Fruit fly (Drosophila melanogaster) whole organism, prepupa: ENCODE data around the gene CG9673.

Experiments used
- CG11762 ChIP-seq: fragments of 200-800 bp; sonication (Bioruptor generic); optimal IDR thresholded peaks from 3 replicates; lab custom pipeline; 2016; ENCODE audit warnings: missing biosample characterization, missing genetic modification characterization; ENCODE audit not compliant: insufficient read depth
- CG15336 ChIP-seq: fragments of 200-800 bp; sonication (Bioruptor generic); IDR thresholded peaks from 2 replicates; pipeline ENCODE4 v1.3.6; 2022; ENCODE audit warnings: missing biosample characterization, missing genetic modification characterization
- CG3032 ChIP-seq: fragments of 200-800 bp; optimal IDR thresholded peaks from 2 replicates; lab custom pipeline; 2019; ENCODE audit warnings: missing biosample characterization, mild to moderate bottlenecking, missing genetic modification characterization, moderate library complexity
- CG32006 ChIP-seq: fragments of 200-800 bp; sonication (Bioruptor generic); optimal IDR thresholded peaks from 3 replicates; lab custom pipeline; 2017; ENCODE audit warnings: missing biosample characterization, mild to moderate bottlenecking, missing genetic modification characterization
- CG3919 ChIP-seq: fragments of 200-800 bp; sonication (Bioruptor generic); optimal IDR thresholded peaks from 3 replicates; lab custom pipeline; 2016; ENCODE audit warnings: missing biosample characterization, missing genetic modification characterization
- CG6163 ChIP-seq: fragments of 200-800 bp; sonication (Bioruptor generic); IDR thresholded peaks from 3 replicates; pipeline ENCODE4 v1.3.6; 2022; ENCODE audit warnings: missing biosample characterization, missing genetic modification characterization
- CG6276 ChIP-seq: fragments of 200-800 bp; sonication (Bioruptor generic); optimal IDR thresholded peaks from 2 replicates; lab custom pipeline; 2017; ENCODE audit warnings: missing biosample characterization, mild to moderate bottlenecking, missing genetic modification characterization
- CG6854 ChIP-seq: fragments of 200-800 bp; sonication (Bioruptor generic); optimal IDR thresholded peaks from 2 replicates; lab custom pipeline; 2017; ENCODE audit warnings: missing biosample characterization, mild to moderate bottlenecking, missing genetic modification characterization
- CG7368 ChIP-seq: fragments of 200-800 bp; sonication (Bioruptor generic); optimal IDR thresholded peaks from 3 replicates; lab custom pipeline; 2016; ENCODE audit warnings: missing biosample characterization, missing genetic modification characterization
- CG8119 ChIP-seq: fragments of 200-800 bp; sonication (Bioruptor generic); IDR thresholded peaks from 3 replicates; pipeline ENCODE4 v1.3.6; 2022; ENCODE audit warnings: missing biosample characterization, missing genetic modification characterization
- CG8319 ChIP-seq: fragments of 200-800 bp; sonication (Bioruptor generic); optimal IDR thresholded peaks from 3 replicates; lab custom pipeline; 2016; ENCODE audit warnings: missing biosample characterization, missing genetic modification characterization
- Eip75B ChIP-seq: fragments of 200-800 bp; sonication (Bioruptor generic); optimal IDR thresholded peaks from 3 replicates; lab custom pipeline; 2016; ENCODE audit warnings: missing biosample characterization, missing genetic modification characterization
- Eip78C ChIP-seq: fragments of 200-800 bp; sonication (Bioruptor generic); peaks from one replicate; lab custom pipeline; 2016; ENCODE audit warnings: missing biosample characterization, missing genetic modification characterization
- Ets21C ChIP-seq: fragments of 200-800 bp; sonication (Bioruptor generic); optimal IDR thresholded peaks from 3 replicates; lab custom pipeline; 2016; ENCODE audit warnings: missing biosample characterization, missing genetic modification characterization
- Ets96B ChIP-seq: fragments of 200-800 bp; optimal IDR thresholded peaks from 2 replicates; lab custom pipeline; 2019; ENCODE audit warnings: missing biosample characterization, mild to moderate bottlenecking, missing genetic modification characterization, moderate library complexity
- Gug ChIP-seq: fragments of 200-800 bp; sonication (Bioruptor generic); IDR thresholded peaks from 2 replicates; pipeline ENCODE4 v1.3.6; 2022; ENCODE audit warnings: missing biosample characterization, missing genetic modification characterization
- Hr38 ChIP-seq: sonication (Bioruptor generic); optimal IDR thresholded peaks from 2 replicates; lab custom pipeline; 2016; ENCODE audit warnings: missing biosample characterization, missing genetic modification characterization
- Hr4 ChIP-seq: fragments of 200-800 bp; sonication (Bioruptor generic); optimal IDR thresholded peaks from 3 replicates; lab custom pipeline; 2016; ENCODE audit warnings: missing biosample characterization, missing genetic modification characterization
- Lpt ChIP-seq: fragments of 200-800 bp; sonication (Bioruptor generic); optimal IDR thresholded peaks from 3 replicates; lab custom pipeline; 2016; ENCODE audit warnings: missing biosample characterization, missing genetic modification characterization
- Met ChIP-seq: fragments of 200-800 bp; sonication (Bioruptor generic); optimal IDR thresholded peaks from 3 replicates; lab custom pipeline; 2016; ENCODE audit warnings: missing biosample characterization, missing genetic modification characterization
- OdsH ChIP-seq: fragments of 200-800 bp; sonication (Bioruptor generic); optimal IDR thresholded peaks from 3 replicates; lab custom pipeline; 2016; ENCODE audit warnings: missing biosample characterization, missing genetic modification characterization
- Sox102F ChIP-seq: fragments of 200-800 bp; sonication (Bioruptor generic); optimal IDR thresholded peaks from 2 replicates; lab custom pipeline; 2016; ENCODE audit warnings: missing biosample characterization, mild to moderate bottlenecking, missing genetic modification characterization
- Sox14 ChIP-seq: fragments of 200-800 bp; sonication (Bioruptor generic); optimal IDR thresholded peaks from 3 replicates; lab custom pipeline; 2016; ENCODE audit warnings: missing biosample characterization, missing genetic modification characterization
- Sox15 ChIP-seq: fragments of 200-800 bp; sonication (Bioruptor generic); optimal IDR thresholded peaks from 3 replicates; lab custom pipeline; 2016; ENCODE audit warnings: missing biosample characterization, missing genetic modification characterization
- achi ChIP-seq: fragments of 200-800 bp; sonication (Bioruptor generic); optimal IDR thresholded peaks from 3 replicates; lab custom pipeline; 2016; ENCODE audit warnings: missing biosample characterization, missing genetic modification characterization
- dac ChIP-seq: fragments of 200-800 bp; sonication (Bioruptor generic); optimal IDR thresholded peaks from 2 replicates; lab custom pipeline; 2017; ENCODE audit warnings: missing biosample characterization, mild to moderate bottlenecking, missing genetic modification characterization
- dsx ChIP-seq: fragments of 200-800 bp; optimal IDR thresholded peaks from 3 replicates; lab custom pipeline; 2019; ENCODE audit warnings: missing biosample characterization, mild to moderate bottlenecking, missing genetic modification characterization, moderate library complexity; ENCODE audit not compliant: poor library complexity, severe bottlenecking
- eg ChIP-seq: fragments of 200-800 bp; sonication (Bioruptor generic); IDR thresholded peaks from 3 replicates; pipeline ENCODE4 v1.3.6; 2022; ENCODE audit warnings: missing biosample characterization, missing genetic modification characterization
- esn ChIP-seq: fragments of 200-800 bp; sonication (Bioruptor generic); optimal IDR thresholded peaks from 2 replicates; lab custom pipeline; 2016; ENCODE audit warnings: missing biosample characterization, mild to moderate bottlenecking, missing genetic modification characterization, moderate library complexity
- fkh ChIP-seq: fragments of 200-800 bp; sonication (Bioruptor generic); optimal IDR thresholded peaks from 3 replicates; lab custom pipeline; 2017; ENCODE audit warnings: missing biosample characterization, mild to moderate bottlenecking, missing genetic modification characterization, moderate library complexity
- net ChIP-seq: fragments of 200-800 bp; sonication (Bioruptor generic); optimal IDR thresholded peaks from 3 replicates; lab custom pipeline; 2016; ENCODE audit warnings: missing biosample characterization, missing genetic modification characterization
- salr ChIP-seq, 2 experiments: fragments of 200-800 bp; sonication (Bioruptor generic); optimal IDR thresholded peaks; 3 replicates each; lab custom pipeline; 2016 to 2018; ENCODE audit warnings: missing biosample characterization in 2 of 2, missing genetic modification characterization in 2 of 2, mild to moderate bottlenecking in 1 of 2
- ss ChIP-seq, 2 experiments: fragments of 200-800 bp; sonication (Bioruptor generic); optimal IDR thresholded peaks; 2 replicates in 1 of 2; 3 replicates in 1 of 2; lab custom pipeline; 2017 to 2018; ENCODE audit warnings: mild to moderate bottlenecking in 2 of 2, missing biosample characterization in 2 of 2, missing genetic modification characterization in 2 of 2, moderate library complexity in 1 of 2
- svp ChIP-seq: fragments of 200-800 bp; sonication (Bioruptor generic); peaks from one replicate; lab custom pipeline; 2016; ENCODE audit warnings: missing biosample characterization, missing genetic modification characterization
- topi ChIP-seq: fragments of 200-800 bp; sonication (Bioruptor generic); optimal IDR thresholded peaks from 3 replicates; lab custom pipeline; 2016; ENCODE audit warnings: missing biosample characterization, missing genetic modification characterization
- vri ChIP-seq: fragments of 200-800 bp; sonication (Bioruptor generic); optimal IDR thresholded peaks from 3 replicates; lab custom pipeline; 2016; ENCODE audit warnings: missing biosample characterization, mild to moderate bottlenecking, missing genetic modification characterization

Gene CG9673

dm6 chrX:16690499-16690898 is 13.2 kb downstream of the CG9673 start (continued):
- TF ChIP-seq fkh (no peak), dsx (no peak), Sox15 (GFP tag; lab: Kevin White, UChicago) (no peak), Ets21C (GFP tag; lab: Kevin White, UChicago) (no peak), ss (GFP tag; optimal IDR thresholded peaks at IDR 0.05; lab: Kevin White, UChicago) (no peak), vri (GFP tag; lab: Kevin White, UChicago) (no peak), CG3032 (no peak), net (GFP tag; lab: Kevin White, UChicago) (no peak), Eip78C (GFP tag; lab: Kevin White, UChicago) (peak; percentile 72), OdsH (GFP tag; lab: Kevin White, UChicago) (peak; percentile 15), Hr38 (GFP tag; lab: Kevin White, UChicago) (no peak), CG6276 (no peak), dac (no peak), CG15336 (GFP tag; lab: Robert Waterston, UW) (peak; percentile 48; the same call in 1 of the 2 replicates), Sox102F (GFP tag; lab: Kevin White, UChicago) (no peak), eg (GFP tag; lab: Robert Waterston, UW) (no peak), CG32006 (GFP tag; lab: Kevin White, UChicago) (peak; percentile 17), Eip75B (peak; percentile 25), CG3919 (GFP tag; lab: Kevin White, UChicago) (peak; percentile 47), esn (no peak)

- TF ChIP-seq CG3032 (peak; percentile 5), CG8119 (GFP tag; lab: Robert Waterston, UW) (peak; percentile 51; the same call in 1 of the 3 replicates), Gug (GFP tag; lab: Robert Waterston, UW) (no peak), svp (GFP tag; lab: Kevin White, UChicago) (peak; percentile 9), Eip78C (GFP tag; lab: Kevin White, UChicago) (peak; percentile 37), dsx (peak; percentile 30), Lpt (GFP tag; lab: Kevin White, UChicago) (no peak), CG6163 (0 out of 3 replicates have a peak, but pooled peaks have one; percentile 6), Sox102F (GFP tag; lab: Kevin White, UChicago) (no peak), achi (no peak), Ets96B (tag; lab: Kevin White, UChicago) (peak; percentile 10), CG3919 (GFP tag; lab: Kevin White, UChicago) (no peak)
Observed at dm6 chrX:16689966-16690365, 13.7 kb downstream of the CG9673 start.

- TF ChIP-seq topi (GFP tag; lab: Kevin White, UChicago) = no peak
- no peak for TF ChIP-seq Eip75B
- no peak for TF ChIP-seq Sox15 (GFP tag; lab: Kevin White, UChicago)
- TF ChIP-seq net (GFP tag; lab: Kevin White, UChicago) = no peak
- no peak for TF ChIP-seq achi
- no peak for TF ChIP-seq CG32006 (GFP tag; lab: Kevin White, UChicago)
- TF ChIP-seq CG11762 (GFP tag; lab: Kevin White, UChicago) = no peak
- no peak for TF ChIP-seq CG6854 (GFP tag; lab: Kevin White, UChicago)
- no peak for TF ChIP-seq CG7368 (GFP tag; lab: Kevin White, UChicago)
- TF ChIP-seq Met (GFP tag; lab: Kevin White, UChicago) = no peak
- TF ChIP-seq CG8319 = no peak
- TF ChIP-seq CG3032 = no peak
- TF ChIP-seq salr (GFP tag; optimal IDR thresholded peaks at IDR 0.05; lab: Kevin White, UChicago) = no peak
- no peak for TF ChIP-seq Sox14 (GFP tag; lab: Kevin White, UChicago)
- no peak for TF ChIP-seq Hr4 (GFP tag; lab: Kevin White, UChicago)
Observed at dm6 chrX:16689339-16689738, 14.3 kb downstream of the CG9673 start.

- no peak for TF ChIP-seq dsx
- no peak for TF ChIP-seq topi (GFP tag; lab: Kevin White, UChicago)
Observed at dm6 chrX:16688106-16688459, 15.6 kb downstream of the CG9673 start.
